Worm (Caenorhabditis elegans): Measurements from ENCODE around the gene phf-34.

phf-34 gene

DNA sequence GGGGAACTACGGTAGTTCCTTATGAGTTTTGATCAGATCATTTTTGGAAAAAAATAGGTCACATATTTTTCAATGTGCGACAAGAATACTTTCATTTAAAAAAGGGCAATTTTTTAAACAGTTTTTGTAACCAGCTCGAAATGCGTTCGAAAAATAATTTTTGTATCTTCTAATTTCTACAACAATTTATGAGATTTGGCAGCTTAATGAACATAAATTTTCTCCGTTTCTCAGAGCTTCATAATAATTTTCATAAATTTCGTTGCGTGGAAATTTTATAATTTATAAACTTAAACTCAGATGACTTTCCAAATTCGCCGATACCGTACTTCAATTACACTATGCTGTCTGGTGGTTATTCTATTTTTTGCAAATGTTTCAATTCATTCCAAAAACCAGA lies 4.4 kb downstream of the phf-34 start, which contains the start of gene F21G4.3:
F21G4.3 (plus strand) TSS at position 301 of the 400 bp plus-strand sequence.
- TF ChIP-seq nhr-111 (GFP tag; optimal IDR thresholded peaks at IDR 0.05) (no peak), saeg-2 (GFP tag; IDR thresholded peaks at IDR 0.05) (no peak), lir-3 (tag; optimal IDR thresholded peaks at IDR 0.05) (no peak), fkh-10 (GFP tag; optimal IDR thresholded peaks at IDR 0.05) (no peak), lin-39 (tag; optimal IDR thresholded peaks at IDR 0.05) (no peak), ceh-62 (tag; optimal IDR thresholded peaks at IDR 0.05) (no peak), F44E2.7 (GFP tag; IDR thresholded peaks at IDR 0.05) (no peak), zip-2 (tag; optimal IDR thresholded peaks at IDR 0.05) (no peak), ces-1 (GFP tag; optimal IDR thresholded peaks at IDR 0.05) (no peak), lin-29 (GFP tag; IDR thresholded peaks at IDR 0.05) (no peak), spr-3 (GFP tag; optimal IDR thresholded peaks at IDR 0.05) (no peak), ztf-11 (tag; optimal IDR thresholded peaks at IDR 0.05) (no peak), duxl-1 (tag; optimal IDR thresholded peaks at IDR 0.05; ENCODE audit: poor library complexity) (no peak), daf-19 (GFP tag; conservative IDR thresholded peaks at IDR 0.05) (no peak), daf-8 (GFP tag; IDR thresholded peaks at IDR 0.05) (no peak), nhr-48 (tag; optimal IDR thresholded peaks at IDR 0.05) (no peak), unc-62 (GFP tag; optimal IDR thresholded peaks at IDR 0.05 in 1 of 2) (no peak), unc-62 (tag; optimal IDR thresholded peaks at IDR 0.05) (no peak), lin-13 (GFP tag; optimal IDR thresholded peaks at IDR 0.05) (no peak), hif-1 (tag; optimal IDR thresholded peaks at IDR 0.05) (no peak)

DNA sequence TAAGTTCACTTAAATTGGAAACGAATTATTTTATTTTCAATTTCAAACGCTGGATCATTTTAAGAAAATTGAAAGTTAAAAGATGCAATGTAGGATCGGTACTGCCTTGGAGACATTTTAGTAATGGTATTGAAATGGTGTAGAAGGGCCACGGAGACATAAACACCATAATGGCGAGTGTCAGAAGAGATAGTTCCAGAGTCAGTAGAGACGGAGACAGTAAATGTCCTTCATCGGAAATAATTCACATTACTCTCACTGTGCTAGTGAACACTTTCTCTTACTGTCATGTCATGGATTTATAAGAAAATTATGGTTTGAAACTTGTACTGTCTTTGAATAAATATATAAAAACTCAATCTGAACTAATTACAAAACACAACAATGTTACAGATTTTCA lies 6.2 kb downstream of the phf-34 start:
- peak; percentile 76 for TF ChIP-seq aha-1 (tag)
- no peak for TF ChIP-seq egl-43 (GFP tag; IDR thresholded peaks at IDR 0.05)
- peak; percentile 7 for TF ChIP-seq nhr-25 (tag; optimal IDR thresholded peaks at IDR 0.05; ENCODE audit: borderline replicate concordance, insufficient read depth)

DNA sequence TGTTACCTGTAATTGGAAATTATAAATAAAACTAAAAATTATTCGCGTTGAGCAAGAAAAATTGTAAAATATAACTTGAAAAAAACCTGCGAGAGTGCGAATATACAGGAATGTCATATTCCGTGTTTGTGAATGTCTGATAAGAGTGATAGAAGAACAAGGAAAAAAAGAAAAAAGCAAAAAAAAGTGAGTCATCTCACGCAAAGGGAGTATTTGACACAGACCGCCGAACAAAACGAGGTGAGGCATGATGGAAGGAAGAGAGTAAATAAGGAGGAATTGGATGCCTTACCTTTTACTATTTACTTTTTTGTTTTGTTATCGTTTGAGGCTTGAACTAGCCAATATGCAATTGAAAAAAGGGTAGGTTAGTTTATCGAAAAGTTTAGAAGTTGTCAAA lies 7.0 kb downstream of the phf-34 start, which contains the start of gene F21G4.1:
F21G4.1 (minus strand) TSS at position 6 of the 400 bp plus-strand sequence.
- TF ChIP-seq hlh-11 (tag; optimal IDR thresholded peaks at IDR 0.05): peak; percentile 35
- no peak for TF ChIP-seq lin-1 (GFP tag; IDR thresholded peaks at IDR 0.05)
- TF ChIP-seq daf-16 (GFP tag; optimal IDR thresholded peaks at IDR 0.05): no peak
- TF ChIP-seq daf-16 (tag; optimal IDR thresholded peaks at IDR 0.05): peak; percentile 76
- no peak for TF ChIP-seq nhr-76 (tag; optimal IDR thresholded peaks at IDR 0.05)
- no peak for TF ChIP-seq lin-29 (GFP tag; IDR thresholded peaks at IDR 0.05)
- TF ChIP-seq spr-3 (GFP tag; optimal IDR thresholded peaks at IDR 0.05): no peak
- TF ChIP-seq mdl-1 (tag; optimal IDR thresholded peaks at IDR 0.05): peak in 1 of 2 experiments; percentile 4
- TF ChIP-seq zip-2 (tag; optimal IDR thresholded peaks at IDR 0.05): no peak
- TF ChIP-seq nhr-25 (tag; optimal IDR thresholded peaks at IDR 0.05; ENCODE audit: borderline replicate concordance, insufficient read depth): no peak
- TF ChIP-seq Y75B8A.6 (GFP tag; IDR thresholded peaks at IDR 0.05): no peak
- TF ChIP-seq nhr-28 (tag; optimal IDR thresholded peaks at IDR 0.05): peak; percentile 26
- no peak for TF ChIP-seq ZK337.2 (GFP tag; IDR thresholded peaks at IDR 0.05)
- no peak for TF ChIP-seq daf-19 (GFP tag; conservative IDR thresholded peaks at IDR 0.05)
- no peak for TF ChIP-seq ztf-7 (tag; optimal IDR thresholded peaks at IDR 0.05)
- no peak for TF ChIP-seq pha-4 (GFP tag; IDR thresholded peaks at IDR 0.05)
- peak; percentile 61 for TF ChIP-seq pha-4 (tag; optimal IDR thresholded peaks at IDR 0.05)
- TF ChIP-seq nhr-48 (tag; optimal IDR thresholded peaks at IDR 0.05): no peak
- TF ChIP-seq aha-1 (tag): peak; percentile 82
- TF ChIP-seq unc-130 (GFP tag; optimal IDR thresholded peaks at IDR 0.05): no peak
- peak; percentile 26; the same call in 1 of the 2 replicates for TF ChIP-seq dmd-6 (GFP tag; IDR thresholded peaks at IDR 0.05)
- no peak for TF ChIP-seq daf-8 (GFP tag; IDR thresholded peaks at IDR 0.05)
- no peak for TF ChIP-seq mxl-2 (GFP tag; conservative IDR thresholded peaks at IDR 0.05)
- TF ChIP-seq nhr-6 (tag; optimal IDR thresholded peaks at IDR 0.05): peak; percentile 72
- TF ChIP-seq snpc-1.2 (GFP tag; IDR thresholded peaks at IDR 0.05): no peak
- peak; percentile 71 for TF ChIP-seq pqm-1 (tag; optimal IDR thresholded peaks at IDR 0.05)

Measured in whole organism, L4 larva.